Worm (Caenorhabditis elegans) whole organism, L4/young adult: ENCODE data around the gene slc-28.2.

ENCODE experiments used
- W03F9.2 ChIP-seq: fragments of 150-350 bp; optimal IDR thresholded peaks from 2 replicates; lab custom pipeline; 2014; ENCODE audit warnings: missing biosample characterization, missing genetic modification characterization
- dao-5 ChIP-seq: sonication (generic microtip); optimal IDR thresholded peaks from 2 replicates; lab custom pipeline; 2016; ENCODE audit warnings: missing genotype, missing genetic modification characterization, moderate library complexity, missing compliant biosample characterization
- him-1 ChIP-seq: sonication (generic microtip); optimal IDR thresholded peaks from 2 replicates; lab custom pipeline; 2016; ENCODE audit warnings: missing genotype, missing genetic modification reagents, missing genetic modification characterization, missing compliant biosample characterization

- TF ChIP-seq him-1, result no peak
- TF ChIP-seq W03F9.2, result no peak
- no peak for TF ChIP-seq dao-5 (tag; lab: Kevin White, UChicago)
These were observed 9.7 kb upstream of the slc-28.2 start for ce11 chrV:3450351-3450750.
